Fruit fly (Drosophila melanogaster): Measurements from ENCODE around the gene Eip74EF.
A peak's percentile ranks its signal among the peaks of the same experiment; 100 is the strongest.

The Eip74EF gene

DNA sequence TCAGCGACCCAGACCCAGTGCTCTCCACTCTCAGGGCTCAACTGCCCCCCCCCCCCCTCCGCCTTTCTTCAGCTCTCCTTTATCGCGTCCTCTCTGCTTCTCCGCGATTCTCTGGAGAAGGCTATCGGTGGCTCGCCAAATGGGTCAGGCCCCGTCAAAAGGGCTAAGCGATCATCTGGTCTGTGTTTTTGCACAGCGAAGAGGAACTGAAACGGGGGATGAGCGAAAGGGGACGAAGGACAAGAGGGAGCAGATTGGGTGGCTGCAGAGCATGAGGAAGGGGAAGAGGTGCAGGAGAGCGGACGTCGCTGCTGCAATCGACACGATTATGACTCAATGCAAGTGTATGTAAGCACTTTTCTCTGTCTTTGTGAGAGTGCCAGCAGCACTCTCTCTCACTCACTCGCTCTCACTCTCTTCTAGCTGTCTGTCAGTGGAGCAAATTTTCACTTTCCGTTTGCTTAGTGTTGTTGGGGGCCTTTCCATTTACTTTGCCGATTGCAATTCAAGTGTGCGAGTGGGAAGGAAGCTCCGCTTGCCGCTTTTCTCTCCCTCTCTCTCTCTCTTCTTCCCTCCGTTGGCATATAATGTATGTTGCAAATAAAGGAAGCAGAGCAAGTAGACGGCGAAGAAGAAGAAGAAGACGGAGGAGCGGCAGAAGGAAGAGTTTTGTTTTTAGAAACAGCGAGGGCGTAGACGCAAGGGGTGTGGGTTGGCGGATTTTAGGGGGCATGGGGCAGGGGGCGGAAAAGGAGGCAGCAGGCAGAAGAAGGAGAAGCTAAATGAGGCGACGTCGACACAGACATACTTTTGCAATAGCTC lies 41.4 kb downstream of the Eip74EF start (continued):
- TF ChIP-seq sr (GFP tag; IDR thresholded peaks at IDR 0.05) (0 out of 3 replicates have a peak, but pooled peaks have one; percentile 32), HLH54F (GFP tag; optimal IDR thresholded peaks at IDR 0.05) (no peak), crol (GFP tag; IDR thresholded peaks at IDR 0.05) (peak; percentile 71), pita (GFP tag; optimal IDR thresholded peaks at IDR 0.05) (no peak), CG9437 (GFP tag; optimal IDR thresholded peaks at IDR 0.05) (no peak), gcm (GFP tag; optimal IDR thresholded peaks at IDR 0.05) (no peak), CG17568 (GFP tag; optimal IDR thresholded peaks at IDR 0.05) (no peak), inv (GFP tag; IDR thresholded peaks at IDR 0.05; ENCODE audit: partially characterized antibody) (no peak), aop (GFP tag; IDR thresholded peaks at IDR 0.05) (no peak), TFAM (GFP tag; optimal IDR thresholded peaks at IDR 0.05) (no peak), CG7357 (GFP tag; IDR thresholded peaks at IDR 0.05) (no peak), emc (GFP tag; optimal IDR thresholded peaks at IDR 0.05) (no peak), CG18599 (GFP tag; optimal IDR thresholded peaks at IDR 0.05) (no peak), CG4404 (GFP tag; IDR thresholded peaks at IDR 0.05) (no peak), dati (GFP tag; IDR thresholded peaks at IDR 0.05) (no peak)

DNA sequence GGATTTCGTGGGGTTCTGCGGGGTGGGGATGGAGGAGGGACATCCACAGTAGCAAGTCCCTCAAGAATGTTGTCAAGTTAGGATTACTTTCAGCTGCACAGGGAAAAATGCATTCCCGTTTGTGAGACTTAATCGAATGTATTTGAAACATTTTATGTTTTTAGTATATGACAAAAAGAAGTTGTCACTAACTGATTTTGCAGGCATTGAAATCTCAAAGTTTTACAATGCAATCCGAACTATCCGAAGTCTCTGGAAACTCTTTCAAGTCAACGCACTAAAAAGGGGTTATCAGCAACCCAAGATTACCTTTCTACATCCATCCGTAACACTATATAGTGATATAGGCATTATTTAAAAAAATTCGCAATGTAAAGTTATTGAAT lies 42.2 kb downstream of the Eip74EF start:
- TF ChIP-seq bsh (GFP tag; optimal IDR thresholded peaks at IDR 0.05) (peak in 1 of 2 experiments; percentile 18), CG18764 (GFP tag; optimal IDR thresholded peaks at IDR 0.05) (no peak)

- no peak for TF ChIP-seq ab (GFP tag; optimal IDR thresholded peaks at IDR 0.05)
- no peak for TF ChIP-seq CG16863 (GFP tag; optimal IDR thresholded peaks at IDR 0.05)
- no peak for TF ChIP-seq nmo (GFP tag; optimal IDR thresholded peaks at IDR 0.05)
- no peak for TF ChIP-seq CG1529 (GFP tag; optimal IDR thresholded peaks at IDR 0.05)
- peak; percentile 19 for TF ChIP-seq Asciz (GFP tag; optimal IDR thresholded peaks at IDR 0.05)
- TF ChIP-seq NC2β (GFP tag; optimal IDR thresholded peaks at IDR 0.05), result no peak
- no peak for TF ChIP-seq CG18476 (GFP tag; optimal IDR thresholded peaks at IDR 0.05)
- no peak for TF ChIP-seq CG17568 (GFP tag; optimal IDR thresholded peaks at IDR 0.05)
- TF ChIP-seq Hmx (GFP tag; optimal IDR thresholded peaks at IDR 0.05), result no peak
- TF ChIP-seq Adf1 (GFP tag; IDR thresholded peaks at IDR 0.05), result peak; percentile 97
- no peak for TF ChIP-seq PHDP (tag; optimal IDR thresholded peaks at IDR 0.05)
- no peak for TF ChIP-seq Ets97D (GFP tag; optimal IDR thresholded peaks at IDR 0.05)
- TF ChIP-seq CG13287 (GFP tag; IDR thresholded peaks at IDR 0.05; ENCODE audit: partially characterized antibody), result peak; percentile 47; the same call in 1 of the 2 replicates
- no peak for TF ChIP-seq CG32532 (GFP tag; IDR thresholded peaks at IDR 0.05)
- TF ChIP-seq pb (GFP tag; optimal IDR thresholded peaks at IDR 0.05), result no peak
- peak; percentile 12; the same call in 1 of the 2 replicates for TF ChIP-seq Scr (GFP tag; IDR thresholded peaks at IDR 0.05; ENCODE audit: partially characterized antibody)
- TF ChIP-seq Hey (tag; optimal IDR thresholded peaks at IDR 0.05), result no peak
- TF ChIP-seq Dll (GFP tag; IDR thresholded peaks at IDR 0.05; ENCODE audit: partially characterized antibody), result peak; percentile 37; the same call in 1 of the 4 replicates
- TF ChIP-seq tap (tag; optimal IDR thresholded peaks at IDR 0.05), result no peak
- TF ChIP-seq CG3407 (GFP tag; optimal IDR thresholded peaks at IDR 0.05), result peak; percentile 9
- TF ChIP-seq sr (GFP tag; IDR thresholded peaks at IDR 0.05), result no peak
- no peak for TF ChIP-seq CHES-1-like (GFP tag; optimal IDR thresholded peaks at IDR 0.05)
- no peak for TF ChIP-seq Dek (tag; optimal IDR thresholded peaks at IDR 0.05)
- no peak for TF ChIP-seq CG18599 (GFP tag; optimal IDR thresholded peaks at IDR 0.05)
- TF ChIP-seq jigr1 (GFP tag; IDR thresholded peaks at IDR 0.05), result no peak
- peak; percentile 83 for TF ChIP-seq Med (GFP tag)
- TF ChIP-seq CG4707 (GFP tag; optimal IDR thresholded peaks at IDR 0.05), result no peak
- TF ChIP-seq Rx (GFP tag; IDR thresholded peaks at IDR 0.05), result no peak
- no peak for TF ChIP-seq CG30020 (tag; optimal IDR thresholded peaks at IDR 0.05)
- TF ChIP-seq CG30403 (GFP tag; optimal IDR thresholded peaks at IDR 0.05), result no peak
- TF ChIP-seq btn (GFP tag; optimal IDR thresholded peaks at IDR 0.05), result no peak
Observed at dm6 chr3L:17576093-17576885, 42.8 kb downstream of the Eip74EF start.
